Worm (Caenorhabditis elegans): ENCODE results near the gene Y50D4A.6.

DNA sequence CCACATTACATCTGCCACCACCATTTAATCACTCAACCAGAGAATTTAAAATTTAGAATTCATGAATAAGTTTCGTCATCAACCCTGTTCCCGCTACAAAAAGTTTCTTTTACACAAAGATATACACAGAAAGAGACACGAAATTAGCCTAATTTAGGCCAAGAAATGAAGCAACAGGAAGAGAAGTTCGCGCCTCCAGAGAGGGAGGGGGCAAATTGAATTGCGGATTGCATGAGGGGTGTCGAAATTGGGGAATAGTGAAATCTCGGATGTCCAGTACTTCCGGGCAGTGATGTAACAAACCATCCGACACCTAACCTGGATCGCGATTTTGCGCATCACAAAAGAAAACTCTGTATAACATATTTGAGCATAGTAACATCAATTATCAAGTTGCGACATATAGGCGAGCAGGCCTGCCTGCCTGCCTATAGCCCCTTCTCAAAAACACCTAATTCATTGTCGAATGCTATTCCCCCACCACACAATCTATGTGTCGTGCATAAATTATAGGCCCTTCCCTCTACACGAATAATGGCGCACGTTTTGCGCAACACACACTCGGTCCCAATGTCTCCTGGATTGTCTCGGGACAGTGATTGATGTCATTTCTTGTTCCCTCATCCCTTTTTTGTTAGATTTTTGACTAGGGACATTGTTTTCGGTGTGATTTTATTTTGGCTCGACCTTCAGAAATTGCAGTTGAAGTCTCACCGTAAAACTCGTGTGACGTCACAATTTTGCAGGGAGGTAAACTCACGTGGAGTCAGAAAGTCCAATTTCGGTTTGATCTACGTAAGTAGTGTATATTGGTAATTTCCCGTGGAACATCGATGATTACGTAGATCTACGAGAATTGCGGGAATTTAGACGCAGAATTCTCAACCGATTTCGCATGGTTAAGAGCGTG lies 28.9 kb upstream of the Y50D4A.6 start:
- no peak for TF ChIP-seq W03F9.2 (tag; optimal IDR thresholded peaks at IDR 0.05)
- TF ChIP-seq dao-5 (tag; optimal IDR thresholded peaks at IDR 0.05) = no peak
- TF ChIP-seq him-1 (tag; optimal IDR thresholded peaks at IDR 0.05) = no peak
